Fruit fly (Drosophila melanogaster) whole organism: ENCODE data around the gene PolI.

ENCODE experiments used
- CG8478 ChIP-seq: fragments of >200 bp; optimal IDR thresholded peaks from 2 replicates; lab custom pipeline; 2018; ENCODE audit warnings: inconsistent platforms
- EcR ChIP-seq, 2 experiments: fragments of >200 bp; optimal IDR thresholded peaks; 2 replicates each; lab custom pipeline; 2017; ENCODE audit warnings: missing biosample characterization in 2 of 2, missing genetic modification characterization in 2 of 2, missing genetic modification reagents in 2 of 2
- pan ChIP-seq: fragments of >200 bp; optimal IDR thresholded peaks from 2 replicates; lab custom pipeline; 2017

dm6 chr3R:8207276-8207654 is 26.0 kb upstream of the PolI start:
- TF ChIP-seq EcR (GFP tag; optimal IDR thresholded peaks at IDR 0.05; lab: Kevin White, UChicago) (no peak), CG8478 (no peak), pan (lab: Kevin White, UChicago) (no peak)
